Fruit fly (Drosophila melanogaster): Measurements from ENCODE around the gene yellow-e3.

DNA sequence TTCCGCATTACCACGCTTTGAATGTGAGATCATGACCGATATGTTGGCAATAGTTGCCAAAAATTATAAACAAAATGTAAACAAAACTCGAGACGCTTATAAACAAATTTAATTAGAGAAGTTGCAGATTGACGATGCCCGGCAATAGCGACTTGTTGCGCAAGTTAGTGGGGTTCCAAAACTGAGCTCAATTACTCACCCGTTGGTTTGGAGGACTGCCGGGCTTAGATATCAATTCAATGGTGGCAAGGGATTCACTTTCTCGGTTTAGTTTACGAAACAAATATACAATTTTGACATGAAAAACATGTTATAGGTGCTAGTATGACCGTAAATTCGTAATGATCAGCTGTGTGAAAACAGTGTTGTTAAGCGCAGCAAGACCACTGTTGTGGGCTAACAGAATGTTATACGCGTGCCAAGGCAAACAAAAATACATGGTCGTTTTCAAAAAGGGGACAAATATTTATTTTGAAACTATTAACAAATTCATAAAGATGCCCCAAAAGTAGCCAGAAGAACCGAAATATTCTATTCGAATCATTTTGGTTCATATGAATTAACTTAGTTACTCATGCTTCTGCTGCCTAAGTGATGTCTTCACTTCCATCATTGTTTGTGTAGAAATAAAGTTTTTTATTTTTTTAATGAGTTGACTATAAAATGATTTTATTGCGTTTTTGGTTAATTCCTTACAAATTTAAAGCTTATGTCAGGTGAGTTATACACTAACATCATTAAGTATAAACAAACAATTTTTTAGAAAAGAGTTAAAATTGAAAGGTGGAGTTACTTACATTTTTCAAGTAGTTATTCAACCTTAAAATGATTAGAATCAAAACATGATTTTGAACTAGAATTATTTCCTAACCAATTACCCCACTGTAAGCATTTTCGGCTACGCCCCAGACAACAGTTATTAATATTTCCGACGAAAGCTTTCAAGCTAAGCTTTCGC, 37.8 kb downstream of the yellow-e3 start, which contains the start of gene Elp6:
- TF ChIP-seq CG12768 (GFP tag; optimal IDR thresholded peaks at IDR 0.05): peak; percentile 57
- peak; percentile 80 for TF ChIP-seq toe (GFP tag; optimal IDR thresholded peaks at IDR 0.05)
- TF ChIP-seq bab1 (GFP tag; optimal IDR thresholded peaks at IDR 0.05): peak; percentile 55
- TF ChIP-seq cnc (optimal IDR thresholded peaks at IDR 0.05): no peak
- no peak for TF ChIP-seq Clk (GFP tag; optimal IDR thresholded peaks at IDR 0.05)
